Worm (Caenorhabditis elegans): Measurements from ENCODE around the gene str-64.

Gene str-64

ce11 chrV:3282957-3283356 lies at the start of gene str-64:
str-64 (plus strand) TSS chrV:3283257.
- TF ChIP-seq ztf-23 (GFP tag; IDR thresholded peaks at IDR 0.05) (no peak), med-1 (GFP tag; optimal IDR thresholded peaks at IDR 0.05; ENCODE audit: insufficient read depth) (no peak), T22C8.4 (GFP tag; IDR thresholded peaks at IDR 0.05) (no peak), ref-1 (GFP tag; conservative IDR thresholded peaks at IDR 0.05) (no peak), tab-1 (GFP tag; IDR thresholded peaks at IDR 0.05) (no peak), ztf-29 (GFP tag; IDR thresholded peaks at IDR 0.05) (no peak), klf-2 (GFP tag; conservative IDR thresholded peaks at IDR 0.05) (no peak), flt-1 (GFP tag; IDR thresholded peaks at IDR 0.05) (no peak), cog-1 (tag; optimal IDR thresholded peaks at IDR 0.05) (no peak)

ce11 chrV:3234887-3235286 lies 48.2 kb upstream of the str-64 start, which contains the start of gene K08D9.6:
K08D9.6 (minus strand) TSS chrV:3234987.
- TF ChIP-seq cog-1 (tag; optimal IDR thresholded peaks at IDR 0.05) (no peak), klf-2 (GFP tag; conservative IDR thresholded peaks at IDR 0.05) (no peak), ztf-23 (GFP tag; IDR thresholded peaks at IDR 0.05) (no peak)

DNA sequence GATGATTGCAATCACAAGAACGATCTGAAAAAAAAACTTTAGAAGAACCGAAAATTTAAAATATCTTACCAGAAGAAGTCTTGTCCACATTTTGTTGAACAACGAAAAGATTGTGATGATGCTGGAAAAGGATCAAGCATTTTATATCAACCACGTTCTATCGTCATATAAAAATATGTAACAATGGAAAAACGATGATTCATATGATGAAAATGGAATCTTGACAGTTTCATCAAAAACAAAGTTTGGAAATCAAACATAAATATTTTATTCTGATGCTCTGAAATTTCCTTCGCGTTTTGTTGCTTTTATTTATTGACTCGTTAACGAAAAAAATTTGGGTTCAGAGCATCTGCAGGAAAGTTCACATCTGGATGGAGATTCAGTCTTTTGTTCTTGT lies 46.4 kb upstream of the str-64 start, which contains the start of the genes K08D9.9 and str-16:
Gene K08D9.9 (minus strand): TSS at position 101 of the 400 bp plus-strand sequence.
Gene str-16 (plus strand): TSS at position 266 of the 400 bp plus-strand sequence.
- TF ChIP-seq cog-1 (tag; optimal IDR thresholded peaks at IDR 0.05) = no peak
- TF ChIP-seq ztf-23 (GFP tag; IDR thresholded peaks at IDR 0.05) = no peak
- TF ChIP-seq flt-1 (GFP tag; IDR thresholded peaks at IDR 0.05) = no peak
- no peak for TF ChIP-seq ref-1 (GFP tag; conservative IDR thresholded peaks at IDR 0.05)
- TF ChIP-seq T22C8.4 (GFP tag; IDR thresholded peaks at IDR 0.05) = no peak
- TF ChIP-seq med-1 (GFP tag; optimal IDR thresholded peaks at IDR 0.05; ENCODE audit: insufficient read depth) = no peak
- no peak for TF ChIP-seq ztf-29 (GFP tag; IDR thresholded peaks at IDR 0.05)
- TF ChIP-seq klf-2 (GFP tag; conservative IDR thresholded peaks at IDR 0.05) = no peak
- no peak for TF ChIP-seq tab-1 (GFP tag; IDR thresholded peaks at IDR 0.05)

ce11 chrV:3241175-3241574 lies 41.9 kb upstream of the str-64 start, which contains the start of gene srj-11:
srj-11 (plus strand) TSS chrV:3241424.
- TF ChIP-seq ztf-23 (GFP tag; IDR thresholded peaks at IDR 0.05) = no peak
- no peak for TF ChIP-seq ztf-29 (GFP tag; IDR thresholded peaks at IDR 0.05)

- TF ChIP-seq klf-2 (GFP tag; conservative IDR thresholded peaks at IDR 0.05) (no peak), ztf-23 (GFP tag; IDR thresholded peaks at IDR 0.05) (no peak), tab-1 (GFP tag; IDR thresholded peaks at IDR 0.05) (no peak), cog-1 (tag; optimal IDR thresholded peaks at IDR 0.05) (no peak)
Measured at ce11 chrV:3242984-3243383, 40.1 kb upstream of the str-64 start, which contains the start of gene gst-23. gst-23 (plus strand) TSS chrV:3243284.

- TF ChIP-seq ztf-23 (GFP tag; IDR thresholded peaks at IDR 0.05) = no peak
- TF ChIP-seq ref-1 (GFP tag; conservative IDR thresholded peaks at IDR 0.05) = no peak
- no peak for TF ChIP-seq tab-1 (GFP tag; IDR thresholded peaks at IDR 0.05)
- TF ChIP-seq med-1 (GFP tag; optimal IDR thresholded peaks at IDR 0.05; ENCODE audit: insufficient read depth) = no peak
- TF ChIP-seq cog-1 (tag; optimal IDR thresholded peaks at IDR 0.05) = no peak
- no peak for TF ChIP-seq flt-1 (GFP tag; IDR thresholded peaks at IDR 0.05)
- no peak for TF ChIP-seq klf-2 (GFP tag; conservative IDR thresholded peaks at IDR 0.05)
- TF ChIP-seq T22C8.4 (GFP tag; IDR thresholded peaks at IDR 0.05) = no peak
- TF ChIP-seq ztf-29 (GFP tag; IDR thresholded peaks at IDR 0.05) = no peak
Measured at ce11 chrV:3244703-3245102, 38.4 kb upstream of the str-64 start, which contains the start of gene srj-7. srj-7 (plus strand) TSS chrV:3245003.

- TF ChIP-seq ztf-29 (GFP tag; IDR thresholded peaks at IDR 0.05) (no peak), ztf-23 (GFP tag; IDR thresholded peaks at IDR 0.05) (no peak), klf-2 (GFP tag; conservative IDR thresholded peaks at IDR 0.05) (no peak)
Measured at ce11 chrV:3247515-3247914, 35.5 kb upstream of the str-64 start, which contains the start of gene srj-8. srj-8 (plus strand) TSS chrV:3247815.

DNA sequence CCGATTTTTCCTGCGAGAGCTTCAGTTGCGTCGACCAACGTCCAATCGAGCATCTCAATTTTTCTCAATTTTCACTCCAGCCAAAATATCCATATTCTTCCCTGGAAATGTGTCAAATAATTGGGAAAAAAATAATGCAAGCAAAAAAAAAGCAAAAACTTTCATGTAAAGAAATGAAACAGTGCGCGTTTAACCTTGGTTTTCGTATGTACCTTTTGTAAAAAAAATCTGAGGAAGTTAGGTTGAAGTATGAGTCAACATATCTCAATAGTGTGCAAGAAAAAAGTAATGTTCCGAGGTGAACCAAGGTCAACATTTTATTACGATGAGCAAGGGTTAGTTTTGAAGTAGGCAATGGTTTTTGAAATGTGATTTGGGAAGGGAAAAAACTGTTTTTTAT lies 32.9 kb upstream of the str-64 start, which contains the start of gene T28A11.13:
Gene T28A11.13 (minus strand): TSS at position 101 of the 400 bp plus-strand sequence.
- TF ChIP-seq flt-1 (GFP tag; IDR thresholded peaks at IDR 0.05) = no peak
- no peak for TF ChIP-seq klf-2 (GFP tag; conservative IDR thresholded peaks at IDR 0.05)
- TF ChIP-seq ztf-23 (GFP tag; IDR thresholded peaks at IDR 0.05) = no peak
- TF ChIP-seq ref-1 (GFP tag; conservative IDR thresholded peaks at IDR 0.05) = no peak
- no peak for TF ChIP-seq T22C8.4 (GFP tag; IDR thresholded peaks at IDR 0.05)
- TF ChIP-seq tab-1 (GFP tag; IDR thresholded peaks at IDR 0.05) = no peak
- TF ChIP-seq cog-1 (tag; optimal IDR thresholded peaks at IDR 0.05) = no peak
- no peak for TF ChIP-seq ztf-29 (GFP tag; IDR thresholded peaks at IDR 0.05)
- TF ChIP-seq med-1 (GFP tag; optimal IDR thresholded peaks at IDR 0.05; ENCODE audit: insufficient read depth) = no peak

DNA sequence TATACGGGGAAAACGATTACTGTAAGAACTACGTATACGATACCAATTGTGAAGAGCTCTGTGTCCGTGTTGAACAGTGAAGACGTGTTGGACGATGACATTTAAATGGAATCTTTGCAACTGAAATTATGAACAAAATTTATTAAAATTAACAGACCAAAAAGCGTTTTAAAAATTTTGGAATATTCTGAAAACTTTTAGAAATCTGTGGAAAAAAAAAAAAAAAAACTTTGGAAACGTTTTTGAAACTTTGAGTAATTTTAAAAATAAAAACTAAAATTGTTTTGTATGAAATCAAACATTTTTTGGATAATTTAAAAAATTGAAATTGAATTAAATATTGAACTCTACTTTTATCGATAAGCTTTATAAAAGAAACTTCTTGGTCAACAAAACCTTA lies 27.0 kb upstream of the str-64 start, which contains the start of gene srt-63:
Gene srt-63 (minus strand): TSS at position 101 of the 400 bp plus-strand sequence.
- TF ChIP-seq cog-1 (tag; optimal IDR thresholded peaks at IDR 0.05) = no peak
- no peak for TF ChIP-seq med-1 (GFP tag; optimal IDR thresholded peaks at IDR 0.05; ENCODE audit: insufficient read depth)
- no peak for TF ChIP-seq ref-1 (GFP tag; conservative IDR thresholded peaks at IDR 0.05)
- no peak for TF ChIP-seq tab-1 (GFP tag; IDR thresholded peaks at IDR 0.05)
- TF ChIP-seq ztf-29 (GFP tag; IDR thresholded peaks at IDR 0.05) = no peak
- no peak for TF ChIP-seq klf-2 (GFP tag; conservative IDR thresholded peaks at IDR 0.05)
- no peak for TF ChIP-seq ztf-23 (GFP tag; IDR thresholded peaks at IDR 0.05)
- no peak for TF ChIP-seq flt-1 (GFP tag; IDR thresholded peaks at IDR 0.05)
- TF ChIP-seq T22C8.4 (GFP tag; IDR thresholded peaks at IDR 0.05) = no peak

DNA sequence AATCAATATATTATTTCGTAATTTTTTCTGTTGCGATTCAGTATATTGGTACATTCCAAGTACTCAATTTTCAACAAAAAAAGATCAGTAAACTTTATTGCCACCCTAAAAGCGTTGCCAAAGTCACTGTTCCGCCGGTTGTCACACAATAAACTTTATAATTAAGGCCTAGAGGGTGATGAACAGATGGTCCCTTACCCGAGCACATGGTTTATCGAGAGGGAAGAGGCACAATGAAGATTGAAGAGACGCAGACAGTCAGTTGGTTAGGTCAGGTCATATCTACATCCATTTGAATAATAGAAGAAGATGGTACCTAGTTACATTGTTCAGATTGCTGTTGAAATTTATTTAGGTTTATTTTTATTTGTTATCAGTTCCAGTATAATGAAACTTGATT lies 26.2 kb upstream of the str-64 start:
- TF ChIP-seq klf-2 (GFP tag; conservative IDR thresholded peaks at IDR 0.05) (no peak), ztf-29 (GFP tag; IDR thresholded peaks at IDR 0.05) (no peak), cog-1 (tag; optimal IDR thresholded peaks at IDR 0.05) (no peak), T22C8.4 (GFP tag; IDR thresholded peaks at IDR 0.05) (no peak), tab-1 (GFP tag; IDR thresholded peaks at IDR 0.05) (no peak), flt-1 (GFP tag; IDR thresholded peaks at IDR 0.05) (no peak), med-1 (GFP tag; optimal IDR thresholded peaks at IDR 0.05; ENCODE audit: insufficient read depth) (no peak), ztf-23 (GFP tag; IDR thresholded peaks at IDR 0.05) (no peak), ref-1 (GFP tag; conservative IDR thresholded peaks at IDR 0.05) (no peak)
